Fruit fly (Drosophila melanogaster): Measurements from ENCODE around the gene Gr93c.

The Gr93c gene

dm6 chr3R:21859509-21859908 lies 14.4 kb upstream of the Gr93c start (continued):
- TF ChIP-seq CG10654 (GFP tag; optimal IDR thresholded peaks at IDR 0.05): peak; percentile 20
- TF ChIP-seq jing (GFP tag; optimal IDR thresholded peaks at IDR 0.05): peak; percentile 27
- no peak for TF ChIP-seq CG8281 (tag; optimal IDR thresholded peaks at IDR 0.05)
- TF ChIP-seq grau (tag; optimal IDR thresholded peaks at IDR 0.05): peak; percentile 57
- peak; percentile 57; the same call in 2 of the 3 replicates for TF ChIP-seq ci (GFP tag; IDR thresholded peaks at IDR 0.05)
- TF ChIP-seq corto (GFP tag; optimal IDR thresholded peaks at IDR 0.05): peak; percentile 93
- peak; percentile 54 for TF ChIP-seq CG11504 (tag; optimal IDR thresholded peaks at IDR 0.05)
- TF ChIP-seq Atf-2 (GFP tag; optimal IDR thresholded peaks at IDR 0.05): peak; percentile 39
- TF ChIP-seq caup (GFP tag; optimal IDR thresholded peaks at IDR 0.05; ENCODE audit: severe bottlenecking): no peak
- TF ChIP-seq Dip2 (GFP tag; IDR thresholded peaks at IDR 0.05): no peak
- no peak for TF ChIP-seq wdn (GFP tag; IDR thresholded peaks at IDR 0.05)
- no peak for TF ChIP-seq unc-4 (GFP tag; IDR thresholded peaks at IDR 0.05; ENCODE audit: partially characterized antibody)
- TF ChIP-seq tap (tag; optimal IDR thresholded peaks at IDR 0.05): no peak
- no peak for TF ChIP-seq CG4282 (GFP tag; optimal IDR thresholded peaks at IDR 0.05)
- peak; percentile 18 for TF ChIP-seq CG18476 (GFP tag; optimal IDR thresholded peaks at IDR 0.05)
- no peak for TF ChIP-seq fd64A (GFP tag; optimal IDR thresholded peaks at IDR 0.05)
- TF ChIP-seq Bdp1 (GFP tag; optimal IDR thresholded peaks at IDR 0.05): no peak
- peak in 1 of 2 experiments; percentile 70 for TF ChIP-seq eve (GFP tag; optimal IDR thresholded peaks at IDR 0.05)
- no peak for TF ChIP-seq CHES-1-like (GFP tag; optimal IDR thresholded peaks at IDR 0.05)
- TF ChIP-seq tna (GFP tag; IDR thresholded peaks at IDR 0.05; ENCODE audit: partially characterized antibody): no peak
- TF ChIP-seq Hr39 (optimal IDR thresholded peaks at IDR 0.05): no peak
- TF ChIP-seq H15 (GFP tag; IDR thresholded peaks at IDR 0.05): no peak; the same call in 2 of the 3 replicates
- peak; percentile 26 for TF ChIP-seq pum (GFP tag; optimal IDR thresholded peaks at IDR 0.05)
- TF ChIP-seq sens (GFP tag): peak; percentile 91
- TF ChIP-seq CG10274 (GFP tag; optimal IDR thresholded peaks at IDR 0.05): no peak
- TF ChIP-seq pfk (GFP tag; optimal IDR thresholded peaks at IDR 0.05): no peak
- TF ChIP-seq nau (GFP tag; optimal IDR thresholded peaks at IDR 0.05): no peak
- no peak for TF ChIP-seq CG4328 (GFP tag; optimal IDR thresholded peaks at IDR 0.05)
- no peak for TF ChIP-seq Mes4 (GFP tag; optimal IDR thresholded peaks at IDR 0.05)
- no peak for TF ChIP-seq CG13296 (GFP tag; optimal IDR thresholded peaks at IDR 0.05)
- TF ChIP-seq CG13775 (GFP tag; optimal IDR thresholded peaks at IDR 0.05): peak; percentile 36
- peak; percentile 23 for TF ChIP-seq CG9609 (GFP tag; optimal IDR thresholded peaks at IDR 0.05)
- TF ChIP-seq Vsx1 (GFP tag; optimal IDR thresholded peaks at IDR 0.05): no peak
- TF ChIP-seq ham (GFP tag; IDR thresholded peaks at IDR 0.05): no peak
- no peak for TF ChIP-seq lov (optimal IDR thresholded peaks at IDR 0.05)
- TF ChIP-seq lov (GFP tag; IDR thresholded peaks at IDR 0.05): no peak
- no peak for TF ChIP-seq CG42726 (GFP tag; IDR thresholded peaks at IDR 0.05; ENCODE audit: partially characterized antibody)
- no peak for TF ChIP-seq hbn (GFP tag; IDR thresholded peaks at IDR 0.05; ENCODE audit: partially characterized antibody)
- peak; percentile 21 for TF ChIP-seq Side (GFP tag; optimal IDR thresholded peaks at IDR 0.05)
- no peak for TF ChIP-seq CG1647 (GFP tag; optimal IDR thresholded peaks at IDR 0.05)
- peak; percentile 61; the same call in 2 of the 3 replicates for TF ChIP-seq CG17361 (GFP tag; IDR thresholded peaks at IDR 0.05)
- TF ChIP-seq Asciz (GFP tag; optimal IDR thresholded peaks at IDR 0.05): peak; percentile 46
- no peak for TF ChIP-seq peb (GFP tag; IDR thresholded peaks at IDR 0.05)
- peak; percentile 62 for TF ChIP-seq CG7839 (tag; optimal IDR thresholded peaks at IDR 0.05)
- peak; percentile 59 for TF ChIP-seq Oli (tag; optimal IDR thresholded peaks at IDR 0.05)
- TF ChIP-seq CG3281 (GFP tag; optimal IDR thresholded peaks at IDR 0.05): no peak
- peak; percentile 30 for TF ChIP-seq CG7556 (GFP tag; optimal IDR thresholded peaks at IDR 0.05)
- no peak for TF ChIP-seq CG31388 (GFP tag; optimal IDR thresholded peaks at IDR 0.05)
- TF ChIP-seq CG6254 (GFP tag; optimal IDR thresholded peaks at IDR 0.05): peak; percentile 40
- peak; percentile 41 for TF ChIP-seq Hsf (GFP tag; optimal IDR thresholded peaks at IDR 0.05)
- peak; percentile 22 for TF ChIP-seq sqz (GFP tag; optimal IDR thresholded peaks at IDR 0.05)
- TF ChIP-seq CG11085 (GFP tag; IDR thresholded peaks at IDR 0.05): no peak

Data from whole organism, embryonic.